Worm (Caenorhabditis elegans): ENCODE results near the gene scl-26.

The scl-26 gene

DNA sequence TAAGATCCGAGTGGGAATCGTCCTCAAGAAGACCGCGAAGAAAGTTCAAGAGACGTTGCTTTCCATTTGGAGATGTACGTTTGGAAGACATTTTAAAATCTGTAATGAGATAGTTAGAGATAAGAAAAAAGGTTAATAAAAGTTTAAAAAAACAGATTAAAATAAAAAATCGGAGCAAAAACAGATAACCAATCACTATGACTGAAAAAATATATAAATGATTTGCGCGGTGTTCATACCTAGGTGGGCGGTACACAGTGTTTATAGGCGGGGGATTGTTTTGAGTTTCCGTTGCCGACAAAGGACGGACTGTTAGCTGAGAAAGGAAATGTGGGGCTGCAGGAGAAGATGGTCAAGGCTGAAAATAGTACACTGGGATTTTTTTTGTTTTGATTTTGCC, 42.6 kb downstream of the scl-26 start, which contains the start of gene ets-7:
ets-7 (minus strand) TSS at position 101 of the 400 bp plus-strand sequence.
- TF ChIP-seq lin-39 (tag; optimal IDR thresholded peaks at IDR 0.05) (no peak), aly-2 (tag; optimal IDR thresholded peaks at IDR 0.05) (no peak), fkh-2 (tag; optimal IDR thresholded peaks at IDR 0.05) (no peak), nhr-67 (tag; optimal IDR thresholded peaks at IDR 0.05) (no peak), nhr-76 (tag; optimal IDR thresholded peaks at IDR 0.05) (no peak), pha-4 (tag; optimal IDR thresholded peaks at IDR 0.05) (no peak), snpc-4 (tag; optimal IDR thresholded peaks at IDR 0.05) (no peak)

DNA sequence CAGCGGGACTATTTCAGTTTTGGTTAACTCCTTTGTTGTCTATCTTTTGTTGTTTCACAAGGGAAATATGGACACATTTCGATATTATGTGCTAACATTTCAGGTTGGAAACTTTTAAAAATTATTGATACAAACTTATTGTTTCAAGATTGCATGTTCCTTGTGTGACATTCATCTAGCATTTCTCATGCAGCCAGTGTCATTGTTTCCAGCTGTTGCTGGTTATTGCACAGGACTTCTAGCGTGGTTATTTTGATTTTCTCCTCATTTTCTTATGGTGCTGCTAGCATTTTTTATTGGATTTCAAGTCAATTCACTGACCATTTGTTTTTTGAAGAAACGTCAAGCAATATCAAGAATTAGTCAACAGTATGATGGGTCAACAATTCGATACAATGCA, 45.5 kb downstream of the scl-26 start:
- TF ChIP-seq R02D3.7 (tag; optimal IDR thresholded peaks at IDR 0.05) (no peak), lsy-12 (tag; optimal IDR thresholded peaks at IDR 0.05) (no peak), ceh-28 (tag; optimal IDR thresholded peaks at IDR 0.05) (no peak), mml-1 (tag; optimal IDR thresholded peaks at IDR 0.05) (no peak), elt-1 (tag; optimal IDR thresholded peaks at IDR 0.05) (no peak), pqm-1 (tag; optimal IDR thresholded peaks at IDR 0.05) (no peak), lin-39 (tag; optimal IDR thresholded peaks at IDR 0.05) (no peak), nfya-1 (tag; optimal IDR thresholded peaks at IDR 0.05; ENCODE audit: insufficient read depth) (no peak), skn-1 (tag; optimal IDR thresholded peaks at IDR 0.05) (no peak), sea-2 (GFP tag; optimal IDR thresholded peaks at IDR 0.05) (no peak), nhr-12 (tag; optimal IDR thresholded peaks at IDR 0.05) (no peak), lin-15B (tag; optimal IDR thresholded peaks at IDR 0.05) (no peak), nhr-23 (tag; optimal IDR thresholded peaks at IDR 0.05) (no peak), nhr-43 (tag; optimal IDR thresholded peaks at IDR 0.05; ENCODE audit: poor library complexity, severe bottlenecking) (no peak)

DNA sequence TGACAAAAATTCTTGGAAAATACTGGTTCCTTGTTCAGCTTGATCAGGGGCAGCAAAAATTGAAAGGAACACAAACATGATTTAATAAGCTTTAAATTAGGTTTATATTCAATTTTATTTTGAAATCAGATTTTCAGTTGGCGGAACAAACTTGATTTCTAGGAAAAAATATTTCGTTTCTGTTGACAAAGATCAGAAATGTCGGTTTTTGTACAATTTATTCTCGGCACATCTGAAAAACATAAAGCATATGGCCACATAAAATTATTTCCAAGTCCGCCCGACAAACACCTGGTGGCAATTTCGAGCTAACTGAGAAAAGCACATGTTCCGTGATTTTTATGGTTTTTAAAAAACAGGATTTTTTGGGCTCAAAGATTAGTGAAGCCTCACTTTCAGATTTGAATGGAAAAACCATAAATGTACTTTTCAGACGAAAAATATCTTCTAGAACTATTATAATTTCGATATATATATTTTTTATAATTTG, 47.4 kb downstream of the scl-26 start, which contains the start of gene ttr-10:
ttr-10 (minus strand) TSS at position 51 of the 490 bp plus-strand sequence.
- TF ChIP-seq aly-2 (tag; optimal IDR thresholded peaks at IDR 0.05) (no peak), lin-15B (tag; optimal IDR thresholded peaks at IDR 0.05) (no peak), ceh-82 (tag; optimal IDR thresholded peaks at IDR 0.05) (no peak), ceh-28 (tag; optimal IDR thresholded peaks at IDR 0.05) (no peak), hmg-11 (tag; optimal IDR thresholded peaks at IDR 0.05) (no peak), nhr-43 (tag; optimal IDR thresholded peaks at IDR 0.05; ENCODE audit: poor library complexity, severe bottlenecking) (no peak), mdl-1 (tag; optimal IDR thresholded peaks at IDR 0.05) (no peak), pqm-1 (tag; optimal IDR thresholded peaks at IDR 0.05) (no peak), zag-1 (tag; optimal IDR thresholded peaks at IDR 0.05) (no peak), tbx-2 (tag; optimal IDR thresholded peaks at IDR 0.05) (no peak), sea-2 (GFP tag; optimal IDR thresholded peaks at IDR 0.05) (no peak)

DNA sequence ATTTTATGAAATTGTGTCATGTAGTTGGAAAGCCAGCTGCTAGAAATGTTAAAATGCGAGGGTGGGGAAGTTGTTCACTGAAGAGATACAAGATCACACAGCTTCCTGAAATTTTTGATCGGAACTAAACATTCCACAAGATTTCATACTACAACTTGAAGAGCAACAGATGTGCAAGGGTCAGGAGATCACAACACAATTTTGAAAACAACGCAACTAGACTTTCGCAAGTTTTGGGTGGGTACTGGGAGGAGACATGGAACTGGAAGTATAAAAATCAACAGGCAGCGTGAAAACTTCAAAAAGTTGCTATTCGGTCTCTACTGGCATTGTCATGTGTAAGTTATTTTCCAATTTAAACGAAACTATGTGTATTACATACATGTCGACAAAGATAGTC, 49.5 kb downstream of the scl-26 start, which contains the start of gene F19F10.3:
F19F10.3 (plus strand) TSS at position 301 of the 400 bp plus-strand sequence.
- no peak for TF ChIP-seq egl-5 (tag; optimal IDR thresholded peaks at IDR 0.05)
- no peak for TF ChIP-seq eor-1 (tag; optimal IDR thresholded peaks at IDR 0.05)
- no peak for TF ChIP-seq nhr-237 (tag; optimal IDR thresholded peaks at IDR 0.05)
- no peak for TF ChIP-seq fkh-2 (tag; optimal IDR thresholded peaks at IDR 0.05)
- TF ChIP-seq ceh-16 (tag; optimal IDR thresholded peaks at IDR 0.05) = no peak
- no peak for TF ChIP-seq nhr-25 (tag; optimal IDR thresholded peaks at IDR 0.05)
- no peak for TF ChIP-seq unc-39 (tag; optimal IDR thresholded peaks at IDR 0.05)
- TF ChIP-seq nhr-28 (tag; optimal IDR thresholded peaks at IDR 0.05) = no peak
- no peak for TF ChIP-seq sea-2 (GFP tag; optimal IDR thresholded peaks at IDR 0.05)
- no peak for TF ChIP-seq nfya-1 (tag; optimal IDR thresholded peaks at IDR 0.05; ENCODE audit: insufficient read depth)
- TF ChIP-seq tbx-2 (tag; optimal IDR thresholded peaks at IDR 0.05) = no peak
- no peak for TF ChIP-seq egl-27 (tag; optimal IDR thresholded peaks at IDR 0.05)
- TF ChIP-seq lin-39 (tag; optimal IDR thresholded peaks at IDR 0.05) = no peak
- TF ChIP-seq elt-2 (tag; optimal IDR thresholded peaks at IDR 0.05) = no peak
- TF ChIP-seq R02D3.7 (tag; optimal IDR thresholded peaks at IDR 0.05) = no peak
- no peak for TF ChIP-seq ceh-82 (tag; optimal IDR thresholded peaks at IDR 0.05)
- TF ChIP-seq nhr-23 (tag; optimal IDR thresholded peaks at IDR 0.05) = no peak
- TF ChIP-seq nhr-12 (tag; optimal IDR thresholded peaks at IDR 0.05) = no peak
- no peak for TF ChIP-seq ztf-4 (tag; optimal IDR thresholded peaks at IDR 0.05)
- no peak for TF ChIP-seq fos-1 (tag; optimal IDR thresholded peaks at IDR 0.05)

Data from whole organism, L3 larva.